Fruit fly (Drosophila melanogaster): ENCODE data around the gene CG7099.

dm6 chr2L:13354580-13355347, 32.6 kb upstream of the CG7099 start, which contains the start of gene CG9395:
- TF ChIP-seq insv (optimal IDR thresholded peaks at IDR 0.05), result no peak
- TF ChIP-seq ttk (optimal IDR thresholded peaks at IDR 0.05), result no peak
- TF ChIP-seq Sin3A (optimal IDR thresholded peaks at IDR 0.05), result no peak
- no peak for TF ChIP-seq psq (optimal IDR thresholded peaks at IDR 0.05)

All from Kc167 (cell line).